Worm (Caenorhabditis elegans) whole organism, L4/young adult: ENCODE data around the gene pho-5.

Experiments used
- W03F9.2 ChIP-seq: fragments of 150-350 bp; optimal IDR thresholded peaks from 2 replicates; lab custom pipeline; 2014; ENCODE audit warnings: missing biosample characterization, missing genetic modification characterization
- dao-5 ChIP-seq: sonication (generic microtip); optimal IDR thresholded peaks from 2 replicates; lab custom pipeline; 2016; ENCODE audit warnings: missing genotype, missing genetic modification characterization, moderate library complexity, missing compliant biosample characterization
- him-1 ChIP-seq: sonication (generic microtip); optimal IDR thresholded peaks from 2 replicates; lab custom pipeline; 2016; ENCODE audit warnings: missing genotype, missing genetic modification reagents, missing genetic modification characterization, missing compliant biosample characterization

Gene pho-5

DNA sequence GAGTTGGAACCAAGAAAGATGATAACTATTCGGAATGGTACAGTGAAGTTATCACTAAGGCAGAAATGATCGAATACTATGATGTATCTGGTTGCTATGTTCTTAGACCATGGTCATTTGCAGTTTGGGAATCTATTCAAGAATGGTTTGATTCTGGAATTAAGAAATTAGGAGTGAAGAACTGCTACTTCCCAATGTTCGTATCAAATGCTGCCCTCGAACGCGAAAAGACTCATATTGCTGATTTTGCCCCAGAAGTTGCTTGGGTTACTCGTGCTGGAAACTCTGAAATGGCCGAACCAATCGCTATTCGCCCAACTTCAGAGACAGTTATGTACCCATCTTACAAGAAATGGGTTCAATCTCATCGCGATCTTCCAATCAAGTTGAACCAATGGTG, 46.3 kb downstream of the pho-5 start:
- TF ChIP-seq W03F9.2 (tag; lab: Kevin White, UChicago) (no peak), dao-5 (tag; lab: Kevin White, UChicago) (no peak), him-1 (tag; lab: Kevin White, UChicago) (no peak)

- TF ChIP-seq dao-5 (tag; lab: Kevin White, UChicago): no peak
- TF ChIP-seq W03F9.2 (tag; lab: Kevin White, UChicago): no peak
- no peak for TF ChIP-seq him-1 (tag; lab: Kevin White, UChicago)
Measured at ce11 chrIII:7238727-7239126, 47.0 kb downstream of the pho-5 start, which contains the start of gene pars-1. pars-1 (plus strand) TSS chrIII:7239027.

DNA sequence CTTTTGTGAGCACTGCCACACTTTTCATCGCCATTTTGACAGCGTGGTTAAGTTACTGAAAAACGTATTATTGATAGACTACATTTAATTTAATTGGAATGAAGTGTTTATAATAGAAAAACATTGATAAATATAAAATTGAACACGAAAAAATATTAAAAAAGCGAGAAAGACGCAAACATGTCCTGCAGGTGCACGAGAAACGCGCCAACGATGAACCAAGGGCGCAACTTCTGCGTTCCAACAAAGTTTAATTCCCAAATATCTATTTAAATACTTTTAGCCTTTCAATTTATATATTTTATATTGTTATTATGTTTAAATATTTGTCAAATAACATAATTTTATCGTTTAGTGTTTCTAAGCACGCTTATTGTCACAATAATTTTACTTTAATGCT, 51.5 kb downstream of the pho-5 start, which contains the start of gene ndus-8:
TSS of gene ndus-8 (minus strand) at position 55 of the 400 bp plus-strand sequence.
- TF ChIP-seq W03F9.2 (tag; lab: Kevin White, UChicago): peak; percentile 88
- TF ChIP-seq him-1 (tag; lab: Kevin White, UChicago): no peak
- no peak for TF ChIP-seq dao-5 (tag; lab: Kevin White, UChicago)
